Fruit fly (Drosophila melanogaster): Measurements from ENCODE around the gene CG13994.

CG13994 gene

DNA sequence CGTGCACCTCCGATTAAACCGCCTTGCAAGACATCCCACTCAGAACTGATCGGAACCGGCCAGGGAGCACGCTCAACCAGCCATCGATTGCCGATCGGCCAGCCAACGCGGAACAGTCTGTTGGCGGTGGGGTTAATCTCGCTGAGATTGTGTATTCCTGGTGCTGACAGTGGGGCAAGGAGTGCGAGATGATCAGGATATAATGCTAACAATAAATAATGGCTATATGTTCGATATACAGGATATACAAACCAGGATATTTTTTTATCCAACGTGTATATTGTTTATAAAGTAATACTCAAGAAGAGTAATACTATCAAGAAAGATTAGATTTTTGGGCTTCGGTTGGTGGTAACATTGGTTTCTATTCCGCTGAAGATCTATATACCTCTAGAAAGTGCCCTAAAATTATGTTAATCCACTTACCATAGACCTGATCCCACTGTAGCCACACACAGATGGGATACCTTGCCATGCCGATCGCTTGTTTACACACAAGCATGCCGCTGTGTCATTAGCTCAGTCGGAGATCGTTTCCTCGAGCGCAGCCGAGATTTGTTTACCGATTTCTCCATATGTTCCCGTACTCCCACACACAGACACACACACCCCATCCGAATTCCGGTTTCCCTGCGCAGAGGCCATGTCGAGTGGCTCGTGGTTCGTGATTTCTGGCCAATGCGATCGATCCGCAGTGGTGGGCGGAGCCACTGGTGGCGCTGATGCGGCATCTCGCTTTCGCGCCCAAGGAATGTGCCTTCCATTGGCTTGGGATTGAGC, 43.2 kb upstream of the CG13994 start, which contains the start of gene H2.0 (continued):
- TF ChIP-seq HHEX (GFP tag; optimal IDR thresholded peaks at IDR 0.05) (no peak), CG16813 (GFP tag; IDR thresholded peaks at IDR 0.05; ENCODE audit: partially characterized antibody) (no peak), en (GFP tag; optimal IDR thresholded peaks at IDR 0.05) (no peak), ems (GFP tag; optimal IDR thresholded peaks at IDR 0.05) (no peak), CG5180 (GFP tag; optimal IDR thresholded peaks at IDR 0.05) (no peak), slou (GFP tag; optimal IDR thresholded peaks at IDR 0.05) (no peak), CG10147 (GFP tag; optimal IDR thresholded peaks at IDR 0.05) (no peak), CG15011 (GFP tag; optimal IDR thresholded peaks at IDR 0.05) (no peak), fd64A (GFP tag; optimal IDR thresholded peaks at IDR 0.05) (peak; percentile 22), CG13624 (GFP tag; optimal IDR thresholded peaks at IDR 0.05) (no peak), repo (GFP tag; optimal IDR thresholded peaks at IDR 0.05) (no peak), CG14965 (GFP tag; optimal IDR thresholded peaks at IDR 0.05; ENCODE audit: borderline replicate concordance) (no peak), rib (GFP tag; IDR thresholded peaks at IDR 0.05) (no peak), hkb (optimal IDR thresholded peaks at IDR 0.05) (no peak), hkb (GFP tag; IDR thresholded peaks at IDR 0.05) (0 out of 2 replicates have a peak, but pooled peaks have one; percentile 24), danr (GFP tag; IDR thresholded peaks at IDR 0.05) (0 out of 2 replicates have a peak, but pooled peaks have one; percentile 11), tap (tag; optimal IDR thresholded peaks at IDR 0.05) (no peak), CG10959 (GFP tag; IDR thresholded peaks at IDR 0.05) (no peak), CG11695 (GFP tag; IDR thresholded peaks at IDR 0.05) (0 out of 3 replicates have a peak, but pooled peaks have one; percentile 28), CG11723 (GFP tag; optimal IDR thresholded peaks at IDR 0.05) (no peak), esg (GFP tag; conservative IDR thresholded peaks at IDR 0.05) (peak; percentile 37; the same call in 1 of the 2 replicates), Hr3 (GFP tag; optimal IDR thresholded peaks at IDR 0.05) (peak; percentile 8), B-H2 (GFP tag; optimal IDR thresholded peaks at IDR 0.05) (no peak), CG6683 (GFP tag; optimal IDR thresholded peaks at IDR 0.05) (no peak), Dad (GFP tag; optimal IDR thresholded peaks at IDR 0.05) (no peak), CG1024 (GFP tag; IDR thresholded peaks at IDR 0.05) (0 out of 2 replicates have a peak, but pooled peaks have one; percentile 17), NFAT (GFP tag; IDR thresholded peaks at IDR 0.05) (no peak), CG3726 (GFP tag; IDR thresholded peaks at IDR 0.05) (no peak), z (GFP tag; IDR thresholded peaks at IDR 0.05) (peak; percentile 61; the same call in 1 of the 3 replicates), row (GFP tag; IDR thresholded peaks at IDR 0.05) (peak; percentile 67), ATbp (GFP tag; optimal IDR thresholded peaks at IDR 0.05) (peak; percentile 21), CG1603 (tag; optimal IDR thresholded peaks at IDR 0.05) (peak; percentile 57), p53 (GFP tag; optimal IDR thresholded peaks at IDR 0.05) (no peak), CG10267 (tag; optimal IDR thresholded peaks at IDR 0.05) (peak; percentile 27), Atf-2 (GFP tag; optimal IDR thresholded peaks at IDR 0.05) (peak; percentile 25), bigmax (GFP tag; optimal IDR thresholded peaks at IDR 0.05) (no peak), tna (GFP tag; IDR thresholded peaks at IDR 0.05; ENCODE audit: partially characterized antibody) (no peak), Myb (GFP tag; optimal IDR thresholded peaks at IDR 0.05) (no peak), CG18262 (tag; optimal IDR thresholded peaks at IDR 0.05) (peak; percentile 74), pfk (GFP tag; optimal IDR thresholded peaks at IDR 0.05) (no peak), Hr78 (GFP tag; optimal IDR thresholded peaks at IDR 0.05) (no peak), chinmo (GFP tag; IDR thresholded peaks at IDR 0.05; ENCODE audit: partially characterized antibody) (no peak), CG5953 (GFP tag; IDR thresholded peaks at IDR 0.05) (no peak), CG3407 (GFP tag; optimal IDR thresholded peaks at IDR 0.05) (peak; percentile 21)

All from whole organism, embryonic.